Fruit fly (Drosophila melanogaster) whole organism, embryonic: Measurements from ENCODE around the gene Prosalpha6.

Experiments used
- B-H1 ChIP-seq: fragments of 200-800 bp; sonication (Bioruptor generic); IDR thresholded peaks from 3 replicates; pipeline ENCODE4 v1.3.6; 2022; ENCODE audit warnings: missing biosample characterization, missing genetic modification characterization
- CG10209 ChIP-seq: fragments of 200-800 bp; sonication (Bioruptor generic); optimal IDR thresholded peaks from 3 replicates; lab custom pipeline; 2017; ENCODE audit warnings: missing biosample characterization, mild to moderate bottlenecking, missing genetic modification characterization, missing genetic modification reagents
- CG11456 ChIP-seq: fragments of 200-800 bp; sonication (Bioruptor generic); IDR thresholded peaks from 3 replicates; pipeline ENCODE4 v1.3.6; 2022; ENCODE audit warnings: missing biosample characterization, missing genetic modification characterization
- CG11695 ChIP-seq: fragments of 200-800 bp; sonication (Bioruptor generic); IDR thresholded peaks from 3 replicates; pipeline ENCODE4 v1.3.6; 2022; ENCODE audit warnings: missing biosample characterization, missing genetic modification characterization
- CG12219 ChIP-seq: fragments of 200-800 bp; sonication (Bioruptor generic); optimal IDR thresholded peaks from 3 replicates; lab custom pipeline; 2018; ENCODE audit warnings: missing biosample characterization, mild to moderate bottlenecking, missing genetic modification characterization
- CG12299 ChIP-seq: fragments of 200-800 bp; sonication (Bioruptor generic); optimal IDR thresholded peaks from 2 replicates; lab custom pipeline; 2018; ENCODE audit warnings: missing biosample characterization, mild to moderate bottlenecking, missing genetic modification characterization
- CG13894 ChIP-seq: fragments of 200-800 bp; sonication (Bioruptor generic); optimal IDR thresholded peaks from 3 replicates; lab custom pipeline; 2018; ENCODE audit warnings: missing biosample characterization, mild to moderate bottlenecking, missing genetic modification characterization, moderate library complexity
- CG14441 ChIP-seq: fragments of 200-800 bp; sonication (Bioruptor generic); IDR thresholded peaks from 2 replicates; pipeline ENCODE4 v1.3.6; 2022; ENCODE audit warnings: missing biosample characterization, missing genetic modification characterization
- CG15696 ChIP-seq: fragments of 200-800 bp; sonication (Bioruptor generic); optimal IDR thresholded peaks from 2 replicates; lab custom pipeline; 2019; ENCODE audit warnings: missing biosample characterization, mild to moderate bottlenecking, missing genetic modification characterization, moderate library complexity
- CG17612 ChIP-seq: fragments of 200-800 bp; sonication (Bioruptor generic); IDR thresholded peaks from 2 replicates; pipeline ENCODE4 v1.3.6; 2022; ENCODE audit warnings: missing biosample characterization, missing genetic modification characterization
- CG17802 ChIP-seq: fragments of 200-800 bp; sonication (Bioruptor generic); optimal IDR thresholded peaks from 2 replicates; lab custom pipeline; 2018; ENCODE audit warnings: missing biosample characterization, mild to moderate bottlenecking, missing genetic modification characterization, moderate library complexity
- CG2678 ChIP-seq: fragments of 200-800 bp; sonication (Bioruptor generic); optimal IDR thresholded peaks from 3 replicates; lab custom pipeline; 2019; ENCODE audit warnings: missing biosample characterization, mild to moderate bottlenecking, missing genetic modification characterization, moderate library complexity
- CG2712 ChIP-seq: fragments of 200-800 bp; optimal IDR thresholded peaks from 3 replicates; lab custom pipeline; 2019; ENCODE audit warnings: missing biosample characterization, mild to moderate bottlenecking, missing genetic modification characterization, moderate library complexity
- CG31224 ChIP-seq: fragments of 200-800 bp; sonication (Bioruptor generic); IDR thresholded peaks from 2 replicates; pipeline ENCODE4 v1.3.6; 2022; ENCODE audit warnings: missing biosample characterization, missing genetic modification characterization
- CG33557 ChIP-seq: fragments of 200-800 bp; sonication (Bioruptor generic); optimal IDR thresholded peaks from 2 replicates; lab custom pipeline; 2019; ENCODE audit warnings: missing biosample characterization, mild to moderate bottlenecking, missing genetic modification characterization, moderate library complexity
- CG3407 ChIP-seq: fragments of 200-800 bp; sonication (Bioruptor generic); optimal IDR thresholded peaks from 2 replicates; lab custom pipeline; 2018; ENCODE audit warnings: missing biosample characterization, mild to moderate bottlenecking, missing genetic modification characterization
- CG34224 ChIP-seq: fragments of 200-800 bp; sonication (Bioruptor generic); IDR thresholded peaks from 3 replicates; pipeline ENCODE4 v1.3.6; 2022; ENCODE audit warnings: missing biosample characterization, missing genetic modification characterization; ENCODE audit not compliant: partially characterized antibody
- CG7987 ChIP-seq: fragments of 200-800 bp; sonication (Bioruptor generic); optimal IDR thresholded peaks from 2 replicates; lab custom pipeline; 2018; ENCODE audit warnings: missing biosample characterization, mild to moderate bottlenecking, missing genetic modification characterization, moderate library complexity
- Dref ChIP-seq: fragments of 200-800 bp; sonication (Bioruptor generic); IDR thresholded peaks from 2 replicates; pipeline ENCODE4 v1.3.6; 2022; ENCODE audit warnings: missing biosample characterization, missing genetic modification characterization
- E2f2 ChIP-seq: fragments of 200-800 bp; sonication (Bioruptor generic); IDR thresholded peaks from 2 replicates; pipeline ENCODE4 v1.3.6; 2022; ENCODE audit warnings: missing biosample characterization, missing genetic modification characterization
- HLH54F ChIP-seq: fragments of 200-800 bp; sonication (Bioruptor generic); optimal IDR thresholded peaks from 3 replicates; lab custom pipeline; 2016; ENCODE audit warnings: missing biosample characterization, missing genetic modification characterization
- Hey ChIP-seq: fragments of 200-800 bp; sonication (Bioruptor generic); optimal IDR thresholded peaks from 3 replicates; lab custom pipeline; 2018; ENCODE audit warnings: missing biosample characterization, mild to moderate bottlenecking, missing genetic modification characterization
- Hr3 ChIP-seq: fragments of 200-800 bp; sonication (Bioruptor generic); optimal IDR thresholded peaks from 3 replicates; lab custom pipeline; 2016; ENCODE audit warnings: missing biosample characterization, missing genetic modification characterization
- Jarid2 ChIP-seq: fragments of 200-800 bp; sonication (Bioruptor generic); optimal IDR thresholded peaks from 3 replicates; lab custom pipeline; 2017; ENCODE audit warnings: mild to moderate bottlenecking, missing biosample characterization, missing genetic modification reagents, missing genetic modification characterization
- Kr ChIP-seq: fragments of 200-800 bp; sonication (Bioruptor generic); optimal IDR thresholded peaks from 2 replicates; lab custom pipeline; 2017; ENCODE audit warnings: missing biosample characterization, mild to moderate bottlenecking, missing genetic modification characterization
- Nf-YA ChIP-seq: fragments of 200-800 bp; sonication (Bioruptor generic); IDR thresholded peaks from 2 replicates; pipeline ENCODE4 v1.3.6; 2022; ENCODE audit warnings: missing biosample characterization, missing genetic modification characterization
- Pdp1 ChIP-seq, 2 experiments: fragments of 200-800 bp; sonication (Bioruptor generic); optimal IDR thresholded peaks; 3 replicates each; lab custom pipeline; 2016; ENCODE audit warnings: missing biosample characterization in 2 of 2, missing genetic modification characterization in 2 of 2, mild to moderate bottlenecking in 1 of 2, moderate library complexity in 1 of 2
- Sin3A ChIP-seq: fragments of >200 bp; optimal IDR thresholded peaks from 2 replicates; lab custom pipeline; 2018
- Vsx1 ChIP-seq: fragments of 200-800 bp; sonication (Bioruptor generic); optimal IDR thresholded peaks from 2 replicates; lab custom pipeline; 2017; ENCODE audit warnings: missing biosample characterization, mild to moderate bottlenecking, missing genetic modification characterization, missing genetic modification reagents
- ac ChIP-seq: fragments of 200-800 bp; sonication (Bioruptor generic); optimal IDR thresholded peaks from 3 replicates; lab custom pipeline; 2017; ENCODE audit warnings: missing biosample characterization, mild to moderate bottlenecking, missing genetic modification characterization
- br ChIP-seq: fragments of >200 bp; optimal IDR thresholded peaks from 2 replicates; lab custom pipeline; 2017
- chif ChIP-seq, 2 experiments: fragments of 200-800 bp; sonication (Bioruptor generic); optimal IDR thresholded peaks; 3 replicates each; lab custom pipeline; 2016; ENCODE audit warnings: missing biosample characterization in 2 of 2, missing genetic modification characterization in 2 of 2
- croc ChIP-seq: fragments of 200-800 bp; sonication (Bioruptor generic); conservative IDR thresholded peaks from 3 replicates; pipeline ENCODE4 v1.3.6; 2022; ENCODE audit warnings: missing biosample characterization, missing genetic modification characterization
- cwo ChIP-seq: fragments of 200-800 bp; sonication (Bioruptor generic); optimal IDR thresholded peaks from 3 replicates; lab custom pipeline; 2017; ENCODE audit warnings: missing biosample characterization, missing genetic modification characterization, mild to moderate bottlenecking, moderate library complexity, missing genetic modification reagents
- fd64A ChIP-seq: fragments of 200-800 bp; sonication (Bioruptor generic); optimal IDR thresholded peaks from 3 replicates; lab custom pipeline; 2018; ENCODE audit warnings: missing biosample characterization, mild to moderate bottlenecking, missing genetic modification characterization
- ftz-f1 ChIP-seq: fragments of 200-800 bp; sonication (Bioruptor generic); optimal IDR thresholded peaks from 2 replicates; lab custom pipeline; 2016; ENCODE audit warnings: missing biosample characterization, missing genetic modification characterization
- gcm ChIP-seq: fragments of 200-800 bp; sonication (Bioruptor generic); optimal IDR thresholded peaks from 2 replicates; lab custom pipeline; 2019; ENCODE audit warnings: missing biosample characterization, mild to moderate bottlenecking, missing genetic modification characterization, moderate library complexity
- gfzf ChIP-seq: fragments of 200-800 bp; sonication (Bioruptor generic); optimal IDR thresholded peaks from 2 replicates; lab custom pipeline; 2016; ENCODE audit warnings: missing biosample characterization, mild to moderate bottlenecking, missing genetic modification characterization, moderate library complexity
- kay ChIP-seq: fragments of 200-800 bp; sonication (Bioruptor generic); optimal IDR thresholded peaks from 2 replicates; lab custom pipeline; 2016; ENCODE audit warnings: missing biosample characterization, missing genetic modification characterization
- lab ChIP-seq: fragments of 200-800 bp; sonication (Bioruptor generic); optimal IDR thresholded peaks from 3 replicates; lab custom pipeline; 2017; ENCODE audit warnings: missing biosample characterization, missing genetic modification characterization, mild to moderate bottlenecking, moderate library complexity, missing genetic modification reagents
- mirr ChIP-seq: fragments of 200-800 bp; sonication (Bioruptor generic); optimal IDR thresholded peaks from 3 replicates; lab custom pipeline; 2018; ENCODE audit warnings: missing biosample characterization, mild to moderate bottlenecking, missing genetic modification characterization
- nau ChIP-seq: fragments of 200-800 bp; sonication (Bioruptor generic); optimal IDR thresholded peaks from 3 replicates; lab custom pipeline; 2017; ENCODE audit warnings: missing biosample characterization, mild to moderate bottlenecking, missing genetic modification characterization, missing genetic modification reagents
- row ChIP-seq: fragments of 200-800 bp; sonication (Bioruptor generic); IDR thresholded peaks from 3 replicates; pipeline ENCODE4 v1.3.6; 2022; ENCODE audit warnings: missing biosample characterization, missing genetic modification characterization
- toy ChIP-seq: fragments of 200-800 bp; sonication (Bioruptor generic); IDR thresholded peaks from 2 replicates; pipeline ENCODE4 v1.3.6; 2022; ENCODE audit warnings: missing biosample characterization, missing genetic modification characterization
- tx ChIP-seq: fragments of 200-800 bp; sonication (Bioruptor generic); optimal IDR thresholded peaks from 2 replicates; lab custom pipeline; 2016; ENCODE audit warnings: missing biosample characterization, missing genetic modification characterization
- unpg ChIP-seq: fragments of 200-800 bp; sonication (Bioruptor generic); optimal IDR thresholded peaks from 3 replicates; lab custom pipeline; 2018; ENCODE audit warnings: missing biosample characterization, mild to moderate bottlenecking, missing genetic modification characterization, moderate library complexity
- wek ChIP-seq: fragments of 200-800 bp; sonication (Bioruptor generic); optimal IDR thresholded peaks from 3 replicates; lab custom pipeline; 2018; ENCODE audit warnings: missing biosample characterization, mild to moderate bottlenecking, missing genetic modification characterization, moderate library complexity
- yki ChIP-seq: fragments of >200 bp; optimal IDR thresholded peaks from 3 replicates; lab custom pipeline; 2018

The Prosalpha6 gene

DNA sequence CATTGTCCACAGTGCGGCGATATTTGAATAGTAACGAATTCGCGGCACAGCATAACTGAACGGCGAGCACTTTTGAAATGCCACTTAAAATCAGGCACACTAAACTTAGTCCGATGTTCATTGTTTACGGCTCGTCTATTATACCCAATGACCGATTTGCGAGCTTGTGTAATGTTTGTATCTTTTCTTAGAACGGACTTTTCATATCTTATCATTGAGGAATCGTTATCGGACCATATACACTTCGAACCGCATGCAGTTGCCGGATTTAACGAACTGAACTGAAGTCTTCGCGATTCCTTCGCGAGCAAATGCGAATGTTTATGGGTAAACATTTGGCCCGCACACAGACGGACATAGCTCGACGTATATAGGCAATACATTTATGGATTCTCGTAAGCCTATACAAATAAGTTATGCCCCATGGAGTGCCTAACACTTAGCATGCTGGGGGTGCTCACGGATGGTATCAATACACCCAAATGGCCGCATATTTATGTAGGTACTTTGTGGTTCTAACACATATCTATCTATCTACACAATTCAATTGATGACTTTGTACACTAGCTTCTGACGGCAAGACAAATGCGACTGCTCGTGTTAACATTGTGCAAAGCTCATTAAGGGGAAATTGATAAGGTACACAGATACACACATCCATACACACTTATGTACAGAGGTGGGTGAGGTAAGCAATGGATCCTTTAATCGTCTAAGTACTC, 16.7 kb downstream of the Prosalpha6 start, which contains the start of gene mthl15 (continued):
- no peak for TF ChIP-seq CG17612
- peak; percentile 21; the same call in 1 of the 2 replicates for TF ChIP-seq E2f2 (GFP tag; lab: Robert Waterston, UW)
- TF ChIP-seq br: no peak
- TF ChIP-seq CG14441 (GFP tag; lab: Robert Waterston, UW): no peak
- peak; percentile 21 for TF ChIP-seq gcm (GFP tag; lab: Kevin White, UChicago)
- no peak for TF ChIP-seq CG2712 (tag; lab: Kevin White, UChicago)
- TF ChIP-seq mirr (GFP tag; lab: Kevin White, UChicago): peak; percentile 95
- peak; percentile 51 for TF ChIP-seq fd64A (GFP tag; lab: Kevin White, UChicago)
- no peak for TF ChIP-seq Sin3A (lab: Kevin White, UChicago)
- peak; percentile 28; the same call in 1 of the 3 replicates for TF ChIP-seq CG11695
- peak in 1 of 2 experiments; percentile 75 for TF ChIP-seq Pdp1 (GFP tag; optimal IDR thresholded peaks at IDR 0.05; lab: Kevin White, UChicago)
- TF ChIP-seq CG12299 (tag; lab: Kevin White, UChicago): peak; percentile 5
- TF ChIP-seq toy: no peak
- peak; percentile 20 for TF ChIP-seq CG17802 (tag; lab: Kevin White, UChicago)
- TF ChIP-seq Kr: peak; percentile 0
- no peak for TF ChIP-seq cwo (GFP tag; lab: Kevin White, UChicago)
- TF ChIP-seq CG10209 (GFP tag; lab: Kevin White, UChicago): no peak
- peak; percentile 48 for TF ChIP-seq wek (GFP tag; lab: Kevin White, UChicago)
- peak; percentile 30 for TF ChIP-seq ac (GFP tag; lab: Kevin White, UChicago)
- TF ChIP-seq CG34224 (GFP tag; lab: Robert Waterston, UW): no peak
- TF ChIP-seq Dref: no peak
- no peak for TF ChIP-seq Nf-YA (GFP tag; lab: Robert Waterston, UW)
- TF ChIP-seq unpg (GFP tag; lab: Kevin White, UChicago): no peak
- TF ChIP-seq CG12219: peak; percentile 31
- no peak for TF ChIP-seq B-H1
- TF ChIP-seq Jarid2 (GFP tag; lab: Kevin White, UChicago): no peak
- TF ChIP-seq gfzf (GFP tag; lab: Kevin White, UChicago): no peak
- TF ChIP-seq Hey (tag; lab: Kevin White, UChicago): no peak
- TF ChIP-seq CG31224: no peak
- no peak for TF ChIP-seq croc
- peak; percentile 34 for TF ChIP-seq CG15696 (tag; lab: Kevin White, UChicago)
- no peak for TF ChIP-seq CG13894
- TF ChIP-seq HLH54F: no peak
- 0 out of 3 replicates have a peak, but pooled peaks have one; percentile 11 for TF ChIP-seq row (GFP tag; lab: Robert Waterston, UW)
- no peak for TF ChIP-seq CG3407 (GFP tag; lab: Kevin White, UChicago)
- TF ChIP-seq ftz-f1: no peak
- TF ChIP-seq chif (GFP tag; optimal IDR thresholded peaks at IDR 0.05; lab: Kevin White, UChicago): no peak
- no peak for TF ChIP-seq nau (GFP tag; lab: Kevin White, UChicago)
- peak; percentile 36 for TF ChIP-seq CG33557 (GFP tag; lab: Kevin White, UChicago)
- TF ChIP-seq Vsx1: no peak
- TF ChIP-seq CG11456 (GFP tag; lab: Robert Waterston, UW): no peak
- no peak for TF ChIP-seq lab (GFP tag; lab: Kevin White, UChicago)
- no peak for TF ChIP-seq tx (GFP tag; lab: Kevin White, UChicago)
- peak; percentile 33 for TF ChIP-seq CG7987 (GFP tag; lab: Kevin White, UChicago)
- TF ChIP-seq CG2678 (tag; lab: Kevin White, UChicago): no peak
- TF ChIP-seq kay (GFP tag; lab: Kevin White, UChicago): no peak
- TF ChIP-seq Hr3 (GFP tag; lab: Kevin White, UChicago): no peak
- TF ChIP-seq yki: no peak
